Worm (Caenorhabditis elegans) whole organism, L3 larva: ENCODE measurements around the gene prx-1.

ENCODE experiments used
- aly-2 ChIP-seq: fragments of 150-350 bp; optimal IDR thresholded peaks from 2 replicates; lab custom pipeline; 2014; ENCODE audit warnings: missing biosample characterization, missing genetic modification characterization
- ama-1 ChIP-seq: fragments of 150-350 bp; optimal IDR thresholded peaks from 2 replicates; lab custom pipeline; 2018
- elt-3 ChIP-seq, 3 experiments: fragments of 150-350 bp in 1 of 3; sonication (generic microtip) in 2 of 3; optimal IDR thresholded peaks; 2 replicates in 2 of 3; 4 replicates in 1 of 3; lab custom pipeline; 2014 to 2017; ENCODE audit warnings: missing biosample characterization in 3 of 3, missing genetic modification characterization in 3 of 3
- fos-1 ChIP-seq: fragments of 150-350 bp; optimal IDR thresholded peaks from 2 replicates; lab custom pipeline; 2014; ENCODE audit warnings: missing biosample characterization, missing genetic modification characterization
- jun-1 ChIP-seq: fragments of 150-350 bp; optimal IDR thresholded peaks from 2 replicates; lab custom pipeline; 2014; ENCODE audit warnings: missing biosample characterization, missing genetic modification reagents, missing genetic modification characterization
- nhr-12 ChIP-seq: fragments of 150-350 bp; optimal IDR thresholded peaks from 2 replicates; lab custom pipeline; 2014; ENCODE audit warnings: missing biosample characterization, missing genetic modification characterization
- nhr-28 ChIP-seq: fragments of 150-350 bp; optimal IDR thresholded peaks from 2 replicates; lab custom pipeline; 2014; ENCODE audit warnings: missing biosample characterization, missing genetic modification characterization
- pha-4 ChIP-seq: fragments of 150-350 bp; optimal IDR thresholded peaks from 2 replicates; lab custom pipeline; 2014; ENCODE audit warnings: missing biosample characterization, missing genetic modification reagents, missing genetic modification characterization
- sea-2 ChIP-seq: fragments of 150-350 bp; sonication (generic microtip); optimal IDR thresholded peaks from 4 replicates; lab custom pipeline; 2014; ENCODE audit warnings: missing biosample characterization, missing genetic modification reagents, missing genetic modification characterization
- snpc-4 ChIP-seq: fragments of 150-350 bp; optimal IDR thresholded peaks from 2 replicates; lab custom pipeline; 2014; ENCODE audit warnings: missing biosample characterization, missing genetic modification characterization
- unc-39 ChIP-seq: sonication (generic microtip); optimal IDR thresholded peaks from 4 replicates; lab custom pipeline; 2017; ENCODE audit warnings: missing biosample characterization, missing genetic modification characterization

DNA sequence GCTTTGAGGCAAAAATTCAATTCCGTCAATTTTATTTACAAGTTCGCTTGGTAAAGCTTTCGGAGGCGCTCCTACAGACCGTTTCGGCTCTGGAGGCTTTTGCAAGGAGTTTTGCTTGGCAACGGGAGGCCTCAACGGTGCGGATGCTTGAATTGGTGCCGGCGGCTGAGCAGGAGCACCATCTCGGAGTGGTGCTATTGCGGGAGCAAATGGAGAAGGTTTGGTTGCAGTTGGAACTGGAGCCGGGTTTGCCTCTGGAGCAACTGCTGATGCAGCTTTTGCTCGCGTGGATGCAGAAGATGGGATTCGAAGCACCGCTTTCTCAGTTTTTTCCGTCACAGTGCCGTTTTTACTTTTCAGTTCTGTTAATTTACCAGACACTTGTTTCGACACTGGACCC lies 23.7 kb upstream of the prx-1 start:
- TF ChIP-seq ama-1 (lab: Kevin White, UChicago) (no peak), elt-3 (tag; optimal IDR thresholded peaks at IDR 0.05; lab: Kevin White, UChicago) (no peak), pha-4 (tag; lab: Kevin White, UChicago) (no peak), fos-1 (no peak), sea-2 (GFP tag; lab: Kevin White, UChicago) (no peak), aly-2 (tag; lab: Kevin White, UChicago) (no peak), unc-39 (tag; lab: Kevin White, UChicago) (no peak), nhr-12 (tag; lab: Kevin White, UChicago) (no peak), jun-1 (no peak), nhr-28 (tag; lab: Kevin White, UChicago) (no peak), snpc-4 (tag; lab: Kevin White, UChicago) (no peak)
